Worm (Caenorhabditis elegans): ENCODE results near the gene met-2.

ce11 chrIII:8325574-8326513, 49.3 kb upstream of the met-2 start, which contains the start of gene ZC262.13:
- TF ChIP-seq nhr-90 (tag; optimal IDR thresholded peaks at IDR 0.05; ENCODE audit: poor library complexity), result no peak
- no peak for TF ChIP-seq rnt-1 (tag; optimal IDR thresholded peaks at IDR 0.05)
- TF ChIP-seq unc-62 (GFP tag; optimal IDR thresholded peaks at IDR 0.05), result no peak
- no peak for TF ChIP-seq pqm-1 (tag; optimal IDR thresholded peaks at IDR 0.05)
- no peak for TF ChIP-seq egl-13 (tag; optimal IDR thresholded peaks at IDR 0.05)
- TF ChIP-seq fkh-8 (tag; optimal IDR thresholded peaks at IDR 0.05), result no peak

Measured in whole organism, L1 larva.